Fruit fly (Drosophila melanogaster) whole organism, embryonic: ENCODE data around the gene CG5882.
A peak's percentile ranks its signal among the peaks of the same experiment; 100 is the strongest.

Source experiments
- Atf3 ChIP-seq: fragments of 200-800 bp; sonication (Bioruptor generic); optimal IDR thresholded peaks from 3 replicates; lab custom pipeline; 2016; ENCODE audit warnings: missing biosample characterization, missing genetic modification characterization
- Bteb2 ChIP-seq: fragments of 200-800 bp; sonication (Bioruptor generic); optimal IDR thresholded peaks from 2 replicates; lab custom pipeline; 2016; ENCODE audit warnings: missing biosample characterization, missing genetic modification characterization
- C15 ChIP-seq: fragments of 200-800 bp; sonication (Bioruptor generic); IDR thresholded peaks from 3 replicates; pipeline ENCODE4 v1.3.6; 2022; ENCODE audit warnings: missing biosample characterization, missing genetic modification characterization
- CG11696 ChIP-seq: fragments of 200-800 bp; sonication (Bioruptor generic); IDR thresholded peaks from 2 replicates; pipeline ENCODE4 v1.3.6; 2022; ENCODE audit warnings: missing biosample characterization, missing genetic modification characterization
- CG12071 ChIP-seq: fragments of 200-800 bp; sonication (Bioruptor generic); optimal IDR thresholded peaks from 3 replicates; lab custom pipeline; 2018; ENCODE audit warnings: missing biosample characterization, mild to moderate bottlenecking, missing genetic modification characterization
- CG1233 ChIP-seq: fragments of 200-800 bp; sonication (Bioruptor generic); optimal IDR thresholded peaks from 4 replicates; lab custom pipeline; 2018; ENCODE audit warnings: missing biosample characterization, mild to moderate bottlenecking, missing genetic modification characterization
- CG14710 ChIP-seq: fragments of 200-800 bp; sonication (Bioruptor generic); optimal IDR thresholded peaks from 3 replicates; lab custom pipeline; 2019; ENCODE audit warnings: missing biosample characterization, mild to moderate bottlenecking, missing genetic modification characterization, moderate library complexity
- CG14860 ChIP-seq: fragments of 200-800 bp; sonication (Bioruptor generic); IDR thresholded peaks from 3 replicates; pipeline ENCODE4 v1.3.6; 2022; ENCODE audit warnings: missing biosample characterization, missing genetic modification characterization; ENCODE audit not compliant: partially characterized antibody
- CG15011 ChIP-seq: fragments of 200-800 bp; sonication (Bioruptor generic); optimal IDR thresholded peaks from 3 replicates; lab custom pipeline; 2018; ENCODE audit warnings: missing biosample characterization, mild to moderate bottlenecking, missing genetic modification characterization
- CG15073 ChIP-seq: fragments of 200-800 bp; sonication (Bioruptor generic); optimal IDR thresholded peaks from 2 replicates; lab custom pipeline; 2016; ENCODE audit warnings: missing biosample characterization, missing genetic modification characterization
- CG15269 ChIP-seq: fragments of 200-800 bp; sonication (Bioruptor generic); optimal IDR thresholded peaks from 2 replicates; lab custom pipeline; 2018; ENCODE audit warnings: missing biosample characterization, mild to moderate bottlenecking, missing genetic modification characterization, moderate library complexity
- CG1529 ChIP-seq: fragments of 200-800 bp; sonication (Bioruptor generic); optimal IDR thresholded peaks from 3 replicates; lab custom pipeline; 2018; ENCODE audit warnings: missing biosample characterization, missing genetic modification characterization
- CG15514 ChIP-seq: fragments of 200-800 bp; sonication (Bioruptor generic); optimal IDR thresholded peaks from 3 replicates; lab custom pipeline; 2017; ENCODE audit warnings: missing biosample characterization, missing genetic modification characterization, mild to moderate bottlenecking, moderate library complexity, missing genetic modification reagents
- CG2116 ChIP-seq: fragments of 200-800 bp; sonication (Bioruptor generic); optimal IDR thresholded peaks from 3 replicates; lab custom pipeline; 2018; ENCODE audit warnings: missing biosample characterization, mild to moderate bottlenecking, missing genetic modification characterization
- CG2712 ChIP-seq: fragments of 200-800 bp; optimal IDR thresholded peaks from 3 replicates; lab custom pipeline; 2019; ENCODE audit warnings: missing biosample characterization, mild to moderate bottlenecking, missing genetic modification characterization, moderate library complexity
- CG30403 ChIP-seq: fragments of 200-800 bp; sonication (Bioruptor generic); optimal IDR thresholded peaks from 3 replicates; lab custom pipeline; 2016; ENCODE audit warnings: missing biosample characterization, missing genetic modification characterization
- CG34422 ChIP-seq: fragments of 200-800 bp; sonication (Bioruptor generic); IDR thresholded peaks from 3 replicates; pipeline ENCODE4 v1.3.6; 2022; ENCODE audit warnings: missing biosample characterization, missing genetic modification characterization
- CG4360 ChIP-seq: fragments of 200-800 bp; sonication (Bioruptor generic); IDR thresholded peaks from 2 replicates; pipeline ENCODE4 v1.3.6; 2022; ENCODE audit warnings: missing biosample characterization, missing genetic modification characterization
- CG4617 ChIP-seq: fragments of 200-800 bp; sonication (Bioruptor generic); optimal IDR thresholded peaks from 3 replicates; lab custom pipeline; 2016; ENCODE audit warnings: missing biosample characterization, missing genetic modification characterization, borderline replicate concordance
- CG4730 ChIP-seq: fragments of 200-800 bp; sonication (Bioruptor generic); IDR thresholded peaks from 2 replicates; pipeline ENCODE4 v1.3.6; 2022; ENCODE audit warnings: missing biosample characterization, missing genetic modification characterization
- CG6689 ChIP-seq: fragments of 200-800 bp; sonication (Bioruptor generic); IDR thresholded peaks from 2 replicates; pipeline ENCODE4 v1.3.6; 2022; ENCODE audit warnings: missing biosample characterization, missing genetic modification characterization
- CoRest ChIP-seq: fragments of 200-800 bp; sonication (Bioruptor generic); optimal IDR thresholded peaks from 3 replicates; lab custom pipeline; 2018; ENCODE audit warnings: missing biosample characterization, mild to moderate bottlenecking, missing genetic modification characterization, moderate library complexity
- Dek ChIP-seq: fragments of 200-800 bp; sonication (Bioruptor generic); optimal IDR thresholded peaks from 3 replicates; lab custom pipeline; 2019; ENCODE audit warnings: missing biosample characterization, mild to moderate bottlenecking, missing genetic modification characterization, moderate library complexity
- Dref ChIP-seq: fragments of 200-800 bp; sonication (Bioruptor generic); IDR thresholded peaks from 2 replicates; pipeline ENCODE4 v1.3.6; 2022; ENCODE audit warnings: missing biosample characterization, missing genetic modification characterization
- E2f1 ChIP-seq: fragments of 200-800 bp; sonication (Bioruptor generic); IDR thresholded peaks from 2 replicates; pipeline ENCODE4 v1.3.6; 2022; ENCODE audit warnings: missing biosample characterization, missing genetic modification characterization
- Gug ChIP-seq: fragments of 200-800 bp; sonication (Bioruptor generic); IDR thresholded peaks from 4 replicates; pipeline ENCODE4 v1.3.6; 2022; ENCODE audit warnings: missing biosample characterization, missing genetic modification characterization
- MBD-R2 ChIP-seq: fragments of 200-800 bp; sonication (Bioruptor generic); IDR thresholded peaks from 2 replicates; pipeline ENCODE4 v1.3.6; 2022; ENCODE audit warnings: missing biosample characterization, missing genetic modification characterization
- MESR4 ChIP-seq: fragments of 200-800 bp; sonication (Bioruptor generic); optimal IDR thresholded peaks from 2 replicates; lab custom pipeline; 2018; ENCODE audit warnings: missing biosample characterization, mild to moderate bottlenecking, missing genetic modification characterization, moderate library complexity
- Mes4 ChIP-seq: fragments of 200-800 bp; sonication (Bioruptor generic); optimal IDR thresholded peaks from 2 replicates; lab custom pipeline; 2016; ENCODE audit warnings: missing biosample characterization, missing genetic modification characterization
- Xrp1 ChIP-seq: fragments of 200-800 bp; sonication (Bioruptor generic); IDR thresholded peaks from 2 replicates; pipeline ENCODE4 v1.3.6; 2022; ENCODE audit warnings: missing biosample characterization, missing genetic modification characterization
- al ChIP-seq: fragments of 200-800 bp; sonication (Bioruptor generic); IDR thresholded peaks from 2 replicates; pipeline ENCODE4 v1.3.6; 2022; ENCODE audit warnings: missing biosample characterization, missing genetic modification characterization
- aop ChIP-seq: fragments of 200-800 bp; sonication (Bioruptor generic); IDR thresholded peaks from 2 replicates; pipeline ENCODE4 v1.3.6; 2022; ENCODE audit warnings: missing biosample characterization, missing genetic modification characterization
- bcd ChIP-seq: fragments of 200-800 bp; sonication (Bioruptor generic); optimal IDR thresholded peaks from 2 replicates; lab custom pipeline; 2017; ENCODE audit warnings: missing biosample characterization, mild to moderate bottlenecking, missing genetic modification characterization
- bowl ChIP-seq: fragments of 200-800 bp; sonication (Bioruptor generic); IDR thresholded peaks from 2 replicates; pipeline ENCODE4 v1.3.6; 2022; ENCODE audit warnings: missing biosample characterization, missing genetic modification characterization
- cad ChIP-seq: fragments of >200 bp; optimal IDR thresholded peaks from 2 replicates; lab custom pipeline; 2017; ENCODE audit warnings: missing biosample characterization, missing genetic modification characterization
- cg ChIP-seq: fragments of 200-800 bp; sonication (Bioruptor generic); optimal IDR thresholded peaks from 3 replicates; lab custom pipeline; 2019; ENCODE audit warnings: missing biosample characterization, mild to moderate bottlenecking, missing genetic modification characterization, moderate library complexity
- chm ChIP-seq: fragments of 200-800 bp; sonication (Bioruptor generic); IDR thresholded peaks from 2 replicates; pipeline ENCODE4 v1.3.6; 2022; ENCODE audit warnings: missing biosample characterization, missing genetic modification characterization
- fd102C ChIP-seq: fragments of 200-800 bp; sonication (Bioruptor generic); optimal IDR thresholded peaks from 2 replicates; lab custom pipeline; 2018; ENCODE audit warnings: missing biosample characterization, mild to moderate bottlenecking, missing genetic modification characterization, moderate library complexity
- ftz-f1 ChIP-seq: fragments of 200-800 bp; sonication (Bioruptor generic); optimal IDR thresholded peaks from 2 replicates; lab custom pipeline; 2016; ENCODE audit warnings: missing biosample characterization, missing genetic modification characterization
- gfzf ChIP-seq: fragments of 200-800 bp; sonication (Bioruptor generic); optimal IDR thresholded peaks from 2 replicates; lab custom pipeline; 2016; ENCODE audit warnings: missing biosample characterization, mild to moderate bottlenecking, missing genetic modification characterization, moderate library complexity
- kay ChIP-seq: fragments of 200-800 bp; sonication (Bioruptor generic); optimal IDR thresholded peaks from 2 replicates; lab custom pipeline; 2016; ENCODE audit warnings: missing biosample characterization, missing genetic modification characterization
- mirr ChIP-seq: fragments of 200-800 bp; sonication (Bioruptor generic); optimal IDR thresholded peaks from 3 replicates; lab custom pipeline; 2018; ENCODE audit warnings: missing biosample characterization, mild to moderate bottlenecking, missing genetic modification characterization
- nerfin-1 ChIP-seq: fragments of 200-800 bp; sonication (Bioruptor generic); optimal IDR thresholded peaks from 3 replicates; lab custom pipeline; 2019; ENCODE audit warnings: missing biosample characterization, mild to moderate bottlenecking, missing genetic modification characterization, moderate library complexity
- pita ChIP-seq: fragments of 200-800 bp; sonication (Bioruptor generic); optimal IDR thresholded peaks from 2 replicates; lab custom pipeline; 2017; ENCODE audit warnings: missing biosample characterization, mild to moderate bottlenecking, missing genetic modification characterization
- rib ChIP-seq: fragments of 200-800 bp; sonication (Bioruptor generic); IDR thresholded peaks from 2 replicates; pipeline ENCODE4 v1.3.6; 2022; ENCODE audit warnings: missing biosample characterization, missing genetic modification characterization
- run ChIP-seq: fragments of 200-800 bp; sonication (Bioruptor generic); optimal IDR thresholded peaks from 3 replicates; lab custom pipeline; 2018; ENCODE audit warnings: missing biosample characterization, mild to moderate bottlenecking, missing genetic modification characterization
- sisA ChIP-seq: fragments of 200-800 bp; sonication (Bioruptor generic); IDR thresholded peaks from 2 replicates; pipeline ENCODE4 v1.3.6; 2022; ENCODE audit warnings: missing biosample characterization, missing genetic modification characterization
- tgo ChIP-seq: fragments of 200-800 bp; sonication (Bioruptor generic); IDR thresholded peaks from 3 replicates; pipeline ENCODE4 v1.3.6; 2022; ENCODE audit warnings: missing biosample characterization, missing genetic modification characterization
- usp ChIP-seq: fragments of >200 bp; optimal IDR thresholded peaks from 2 replicates; lab custom pipeline; 2017; ENCODE audit warnings: missing biosample characterization, missing genetic modification characterization

Gene CG5882

dm6 chr3R:27111784-27112602 is 6.5 kb upstream of the CG5882 start, which contains the start of the genes gb and CG5815 (continued):
- TF ChIP-seq kay (peak; percentile 80), CG4730 (GFP tag; lab: Robert Waterston, UW) (peak; percentile 82), MESR4 (peak; percentile 41), bcd (peak; percentile 91), mirr (GFP tag; lab: Kevin White, UChicago) (peak; percentile 64), CG12071 (GFP tag; lab: Kevin White, UChicago) (no peak), CG1529 (GFP tag; lab: Kevin White, UChicago) (peak; percentile 73), al (GFP tag; lab: Robert Waterston, UW) (peak; percentile 93), CG4360 (GFP tag; lab: Robert Waterston, UW) (peak; percentile 49; the same call in 1 of the 2 replicates), sisA (GFP tag; lab: Robert Waterston, UW) (peak; percentile 88), chm (GFP tag; lab: Robert Waterston, UW) (peak; percentile 86), nerfin-1 (tag; lab: Kevin White, UChicago) (peak; percentile 79), Dek (peak; percentile 86), CG30403 (GFP tag; lab: Kevin White, UChicago) (peak; percentile 94), Mes4 (GFP tag; lab: Kevin White, UChicago) (peak; percentile 48), tgo (GFP tag; lab: Robert Waterston, UW) (peak; percentile 89), MBD-R2 (GFP tag; lab: Robert Waterston, UW) (peak; percentile 89), CG2116 (GFP tag; lab: Kevin White, UChicago) (peak; percentile 92), cad (GFP tag; lab: Kevin White, UChicago) (no peak), CG6689 (GFP tag; lab: Robert Waterston, UW) (peak; percentile 86), cg (GFP tag; lab: Kevin White, UChicago) (peak; percentile 75), Atf3 (GFP tag; lab: Kevin White, UChicago) (peak; percentile 67), aop (GFP tag; lab: Robert Waterston, UW) (0 out of 2 replicates have a peak, but pooled peaks have one; percentile 40), E2f1 (GFP tag; lab: Robert Waterston, UW) (peak; percentile 84), C15 (GFP tag; lab: Robert Waterston, UW) (peak; percentile 75; the same call in 2 of the 3 replicates), usp (no peak), CG1233 (GFP tag; lab: Kevin White, UChicago) (peak; percentile 85), run (tag; lab: Kevin White, UChicago) (peak; percentile 60), Dref (GFP tag; lab: Robert Waterston, UW) (peak; percentile 85), CG15073 (GFP tag; lab: Kevin White, UChicago) (peak; percentile 32), CG2712 (peak; percentile 93), CG14710 (peak; percentile 88), pita (GFP tag; lab: Kevin White, UChicago) (no peak), CoRest (tag; lab: Kevin White, UChicago) (peak; percentile 95), CG15269 (tag; lab: Kevin White, UChicago) (peak; percentile 89), bowl (GFP tag; lab: Robert Waterston, UW) (peak; percentile 73), gfzf (peak; percentile 69), fd102C (GFP tag; lab: Kevin White, UChicago) (no peak), CG14860 (peak; percentile 97), CG15011 (GFP tag; lab: Kevin White, UChicago) (peak; percentile 76), CG11696 (peak; percentile 77), ftz-f1 (GFP tag; lab: Kevin White, UChicago) (peak; percentile 78), Gug (peak; percentile 91), CG15514 (peak; percentile 87), CG34422 (GFP tag; lab: Robert Waterston, UW) (peak; percentile 72), Bteb2 (GFP tag; lab: Kevin White, UChicago) (peak; percentile 78), rib (GFP tag; lab: Robert Waterston, UW) (peak; percentile 83), CG4617 (GFP tag; lab: Kevin White, UChicago) (peak; percentile 70), Xrp1 (GFP tag; lab: Robert Waterston, UW) (peak; percentile 95)
